Worm (Caenorhabditis elegans) whole organism, L3 larva: Measurements from ENCODE around the gene nck-1.

ENCODE experiments used
- R02D3.7 ChIP-seq: fragments of 150-350 bp; optimal IDR thresholded peaks from 2 replicates; lab custom pipeline; 2014; ENCODE audit warnings: missing biosample characterization, missing genetic modification characterization
- ZK546.5 ChIP-seq: sonication (generic microtip); optimal IDR thresholded peaks from 2 replicates; lab custom pipeline; 2017; ENCODE audit warnings: missing biosample characterization, missing genetic modification characterization
- aly-2 ChIP-seq: fragments of 150-350 bp; optimal IDR thresholded peaks from 2 replicates; lab custom pipeline; 2014; ENCODE audit warnings: missing biosample characterization, missing genetic modification characterization
- ama-1 ChIP-seq: fragments of 150-350 bp; optimal IDR thresholded peaks from 2 replicates; lab custom pipeline; 2018
- ceh-16 ChIP-seq: sonication (generic microtip); optimal IDR thresholded peaks from 2 replicates; lab custom pipeline; 2017; ENCODE audit warnings: missing biosample characterization, missing genetic modification characterization
- ceh-28 ChIP-seq: fragments of 150-350 bp; optimal IDR thresholded peaks from 2 replicates; lab custom pipeline; 2014; ENCODE audit warnings: missing biosample characterization, missing genetic modification reagents, missing genetic modification characterization
- ceh-82 ChIP-seq: fragments of 150-350 bp; optimal IDR thresholded peaks from 2 replicates; lab custom pipeline; 2014; ENCODE audit warnings: missing biosample characterization, missing genetic modification characterization
- ceh-9 ChIP-seq: sonication (generic microtip); optimal IDR thresholded peaks from 2 replicates; lab custom pipeline; 2018; ENCODE audit warnings: missing biosample characterization, missing genetic modification characterization
- daf-12 ChIP-seq: fragments of 150-350 bp; optimal IDR thresholded peaks from 2 replicates; lab custom pipeline; 2014; ENCODE audit warnings: missing biosample characterization, missing genetic modification reagents, missing genetic modification characterization
- egl-27 ChIP-seq: sonication (generic microtip); optimal IDR thresholded peaks from 4 replicates; lab custom pipeline; 2017; ENCODE audit warnings: missing biosample characterization, missing genetic modification reagents, missing genetic modification characterization
- egl-5 ChIP-seq: fragments of 150-350 bp; optimal IDR thresholded peaks from 2 replicates; lab custom pipeline; 2017; ENCODE audit warnings: missing biosample characterization, missing genetic modification reagents, missing genetic modification characterization, inconsistent platforms
- elt-1 ChIP-seq: fragments of 150-350 bp; optimal IDR thresholded peaks from 2 replicates; lab custom pipeline; 2014; ENCODE audit warnings: missing biosample characterization, missing genetic modification characterization
- elt-2 ChIP-seq: sonication (generic microtip); optimal IDR thresholded peaks from 2 replicates; lab custom pipeline; 2016; ENCODE audit warnings: missing genetic modification reagents, mild to moderate bottlenecking, missing genetic modification characterization, missing compliant biosample characterization
- elt-3 ChIP-seq, 3 experiments: fragments of 150-350 bp in 1 of 3; sonication (generic microtip) in 2 of 3; optimal IDR thresholded peaks; 2 replicates in 2 of 3; 4 replicates in 1 of 3; lab custom pipeline; 2014 to 2017; ENCODE audit warnings: missing biosample characterization in 3 of 3, missing genetic modification characterization in 3 of 3
- eor-1 ChIP-seq, 2 experiments: fragments of 150-350 bp; optimal IDR thresholded peaks; 2 replicates each; lab custom pipeline; 2014 to 2018; ENCODE audit warnings: missing biosample characterization in 2 of 2, missing genetic modification characterization in 2 of 2
- fkh-10 ChIP-seq: sonication (generic microtip); optimal IDR thresholded peaks from 2 replicates; lab custom pipeline; 2017; ENCODE audit warnings: missing biosample characterization, missing genetic modification reagents, missing genetic modification characterization
- fkh-2 ChIP-seq: fragments of 150-350 bp; optimal IDR thresholded peaks from 2 replicates; lab custom pipeline; 2014; ENCODE audit warnings: missing biosample characterization, missing genetic modification reagents, missing genetic modification characterization
- fos-1 ChIP-seq: fragments of 150-350 bp; optimal IDR thresholded peaks from 2 replicates; lab custom pipeline; 2014; ENCODE audit warnings: missing biosample characterization, missing genetic modification characterization
- hmg-11 ChIP-seq: sonication (generic microtip); optimal IDR thresholded peaks from 2 replicates; lab custom pipeline; 2016; ENCODE audit warnings: missing genetic modification characterization, missing compliant biosample characterization
- jun-1 ChIP-seq: fragments of 150-350 bp; optimal IDR thresholded peaks from 2 replicates; lab custom pipeline; 2014; ENCODE audit warnings: missing biosample characterization, missing genetic modification reagents, missing genetic modification characterization
- lin-15B ChIP-seq: fragments of 150-350 bp; optimal IDR thresholded peaks from 2 replicates; lab custom pipeline; 2014; ENCODE audit warnings: missing biosample characterization, missing genetic modification characterization
- lin-39 ChIP-seq: fragments of 150-350 bp; optimal IDR thresholded peaks from 2 replicates; lab custom pipeline; 2018; ENCODE audit warnings: missing biosample characterization, missing genetic modification reagents, missing genetic modification characterization
- lsy-12 ChIP-seq: sonication (generic microtip); optimal IDR thresholded peaks from 2 replicates; lab custom pipeline; 2016; ENCODE audit warnings: mild to moderate bottlenecking, missing genetic modification characterization, missing compliant biosample characterization
- mdl-1 ChIP-seq: fragments of 150-350 bp; optimal IDR thresholded peaks from 2 replicates; lab custom pipeline; 2014; ENCODE audit warnings: missing biosample characterization, missing genetic modification characterization
- mml-1 ChIP-seq: fragments of 150-350 bp; sonication (generic microtip); optimal IDR thresholded peaks from 3 replicates; lab custom pipeline; 2014; ENCODE audit warnings: missing biosample characterization, missing genetic modification characterization
- nfya-1 ChIP-seq: sonication (generic microtip); optimal IDR thresholded peaks from 2 replicates; lab custom pipeline; 2017; ENCODE audit warnings: missing genetic modification characterization, mild to moderate bottlenecking, missing compliant biosample characterization, antibody characterized with exemption, moderate library complexity; ENCODE audit not compliant: insufficient read depth
- nhr-11 ChIP-seq: fragments of 150-350 bp; optimal IDR thresholded peaks from 2 replicates; lab custom pipeline; 2014; ENCODE audit warnings: missing biosample characterization, missing genetic modification characterization
- nhr-12 ChIP-seq: fragments of 150-350 bp; optimal IDR thresholded peaks from 2 replicates; lab custom pipeline; 2014; ENCODE audit warnings: missing biosample characterization, missing genetic modification characterization
- nhr-23 ChIP-seq: fragments of 150-350 bp; optimal IDR thresholded peaks from 2 replicates; lab custom pipeline; 2014; ENCODE audit warnings: missing biosample characterization, missing genetic modification reagents, missing genetic modification characterization
- nhr-237 ChIP-seq: fragments of 150-350 bp; optimal IDR thresholded peaks from 2 replicates; lab custom pipeline; 2014; ENCODE audit warnings: missing biosample characterization, missing genetic modification characterization
- nhr-25 ChIP-seq: sonication (generic microtip); optimal IDR thresholded peaks from 2 replicates; lab custom pipeline; 2017; ENCODE audit warnings: missing biosample characterization, missing genetic modification characterization
- nhr-28 ChIP-seq: fragments of 150-350 bp; optimal IDR thresholded peaks from 2 replicates; lab custom pipeline; 2014; ENCODE audit warnings: missing biosample characterization, missing genetic modification characterization
- nhr-43 ChIP-seq: sonication (generic microtip); optimal IDR thresholded peaks from 2 replicates; lab custom pipeline; 2016; ENCODE audit warnings: mild to moderate bottlenecking, missing genetic modification characterization, missing compliant biosample characterization; ENCODE audit not compliant: poor library complexity, severe bottlenecking
- nhr-67 ChIP-seq: fragments of 150-350 bp; optimal IDR thresholded peaks from 2 replicates; lab custom pipeline; 2014; ENCODE audit warnings: missing biosample characterization, missing genetic modification characterization
- nhr-76 ChIP-seq: fragments of 150-350 bp; sonication (generic microtip); optimal IDR thresholded peaks from 5 replicates; lab custom pipeline; 2014; ENCODE audit warnings: missing biosample characterization, missing genetic modification characterization
- nhr-77 ChIP-seq: fragments of 150-350 bp; optimal IDR thresholded peaks from 2 replicates; lab custom pipeline; 2014; ENCODE audit warnings: missing biosample characterization, missing genetic modification characterization
- pha-4 ChIP-seq: fragments of 150-350 bp; optimal IDR thresholded peaks from 2 replicates; lab custom pipeline; 2014; ENCODE audit warnings: missing biosample characterization, missing genetic modification reagents, missing genetic modification characterization
- pqm-1 ChIP-seq: fragments of 150-350 bp; optimal IDR thresholded peaks from 2 replicates; lab custom pipeline; 2017; ENCODE audit warnings: missing biosample characterization, missing genetic modification characterization, inconsistent platforms
- sea-2 ChIP-seq: fragments of 150-350 bp; sonication (generic microtip); optimal IDR thresholded peaks from 4 replicates; lab custom pipeline; 2014; ENCODE audit warnings: missing biosample characterization, missing genetic modification reagents, missing genetic modification characterization
- skn-1 ChIP-seq: fragments of 150-350 bp; optimal IDR thresholded peaks from 2 replicates; lab custom pipeline; 2014; ENCODE audit warnings: missing biosample characterization, missing genetic modification characterization
- snpc-4 ChIP-seq: fragments of 150-350 bp; optimal IDR thresholded peaks from 2 replicates; lab custom pipeline; 2014; ENCODE audit warnings: missing biosample characterization, missing genetic modification characterization
- tbx-2 ChIP-seq: sonication (generic microtip); optimal IDR thresholded peaks from 2 replicates; lab custom pipeline; 2016; ENCODE audit warnings: mild to moderate bottlenecking, missing genetic modification characterization, missing compliant biosample characterization
- unc-39 ChIP-seq: sonication (generic microtip); optimal IDR thresholded peaks from 4 replicates; lab custom pipeline; 2017; ENCODE audit warnings: missing biosample characterization, missing genetic modification characterization
- unc-62 ChIP-seq: fragments of 150-350 bp; sonication (generic microtip); optimal IDR thresholded peaks from 4 replicates; lab custom pipeline; 2014; ENCODE audit warnings: missing biosample characterization, missing genetic modification reagents, missing genetic modification characterization
- zag-1 ChIP-seq: fragments of 150-350 bp; optimal IDR thresholded peaks from 2 replicates; lab custom pipeline; 2014; ENCODE audit warnings: missing biosample characterization, missing genetic modification characterization
- ztf-11 ChIP-seq: fragments of 150-350 bp; optimal IDR thresholded peaks from 2 replicates; lab custom pipeline; 2014; ENCODE audit warnings: missing biosample characterization, missing genetic modification characterization
- ztf-4 ChIP-seq: fragments of 150-350 bp; optimal IDR thresholded peaks from 2 replicates; lab custom pipeline; 2014; ENCODE audit warnings: missing biosample characterization, missing genetic modification characterization

Gene nck-1

ce11 chrX:4190537-4191144, 37.4 kb upstream of the nck-1 start, which contains the start of gene vha-12:
vha-12 (plus strand) TSS chrX:4191094.
- TF ChIP-seq elt-3 (tag; optimal IDR thresholded peaks at IDR 0.05; lab: Kevin White, UChicago) (peak in 1 of 3 experiments; percentile 74), snpc-4 (tag; lab: Kevin White, UChicago) (peak; percentile 74), mdl-1 (peak; percentile 19), nhr-43 (tag; lab: Kevin White, UChicago) (peak; percentile 86), elt-1 (tag; lab: Kevin White, UChicago) (no peak), egl-5 (tag; lab: Kevin White, UChicago) (peak; percentile 75), unc-62 (peak; percentile 7), tbx-2 (tag; lab: Kevin White, UChicago) (peak; percentile 58), ceh-16 (tag; lab: Kevin White, UChicago) (no peak), unc-39 (tag; lab: Kevin White, UChicago) (no peak), nhr-23 (peak; percentile 98), pha-4 (tag; lab: Kevin White, UChicago) (peak; percentile 93), ceh-82 (peak; percentile 55), elt-2 (tag; lab: Kevin White, UChicago) (peak; percentile 88), hmg-11 (tag; lab: Kevin White, UChicago) (peak; percentile 83), ztf-11 (tag; lab: Kevin White, UChicago) (no peak), fkh-2 (tag; lab: Kevin White, UChicago) (no peak), eor-1 (tag; optimal IDR thresholded peaks at IDR 0.05; lab: Kevin White, UChicago) (peak in 1 of 2 experiments; percentile 3), zag-1 (peak; percentile 48), nhr-28 (tag; lab: Kevin White, UChicago) (no peak), nfya-1 (tag; lab: Kevin White, UChicago) (peak; percentile 94), R02D3.7 (tag; lab: Kevin White, UChicago) (peak; percentile 71), lsy-12 (tag; lab: Kevin White, UChicago) (peak; percentile 72), pqm-1 (tag; lab: Kevin White, UChicago) (peak; percentile 93), ZK546.5 (tag; lab: Kevin White, UChicago) (no peak), lin-39 (tag; lab: Kevin White, UChicago) (peak; percentile 89), nhr-76 (peak; percentile 10), nhr-25 (peak; percentile 97), sea-2 (GFP tag; lab: Kevin White, UChicago) (no peak), egl-27 (tag; lab: Kevin White, UChicago) (peak; percentile 49), fkh-10 (peak; percentile 59), ama-1 (no peak), nhr-12 (tag; lab: Kevin White, UChicago) (no peak), daf-12 (tag; lab: Kevin White, UChicago) (no peak), aly-2 (tag; lab: Kevin White, UChicago) (no peak), nhr-67 (tag; lab: Kevin White, UChicago) (no peak), fos-1 (no peak), ceh-28 (tag; lab: Kevin White, UChicago) (peak; percentile 85), skn-1 (tag; lab: Kevin White, UChicago) (peak; percentile 68), ztf-4 (tag; lab: Kevin White, UChicago) (peak; percentile 33), ceh-9 (tag; lab: Kevin White, UChicago) (no peak), mml-1 (tag; lab: Kevin White, UChicago) (no peak), jun-1 (tag; lab: Kevin White, UChicago) (peak; percentile 93), nhr-237 (tag; lab: Kevin White, UChicago) (no peak), lin-15B (tag; lab: Kevin White, UChicago) (peak; percentile 88), nhr-11 (tag; lab: Kevin White, UChicago) (peak; percentile 54), nhr-77 (no peak)
